Worm (Caenorhabditis elegans) whole organism, L1 larva: Measurements from ENCODE around the gene C07D8.5.

Experiments
- alr-1 ChIP-seq: fragments of 200-800 bp; sonication (Bioruptor generic); optimal IDR thresholded peaks from 2 replicates; lab custom pipeline; 2018; ENCODE audit warnings: borderline replicate concordance, mild to moderate bottlenecking, missing genetic modification characterization, missing compliant biosample characterization
- ceh-88 ChIP-seq: fragments of 200-800 bp; sonication (Bioruptor generic); IDR thresholded peaks from 2 replicates; pipeline ENCODE4 v1.3.6; 2022; ENCODE audit warnings: missing genetic modification characterization, missing compliant biosample characterization
- efl-1 ChIP-seq, 4 experiments: fragments of 150-350 bp; optimal IDR thresholded peaks in 3 of 4; peaks in 1 of 4; 1 replicate in 1 of 4; 2 replicates in 3 of 4; lab custom pipeline; 2014; ENCODE audit warnings: missing biosample characterization in 2 of 4, missing genetic modification characterization in 2 of 4, missing genetic modification reagents in 2 of 4
- egl-13 ChIP-seq: sonication (generic microtip); optimal IDR thresholded peaks from 2 replicates; lab custom pipeline; 2016; ENCODE audit warnings: missing genotype, missing genetic modification reagents, missing genetic modification characterization, missing compliant biosample characterization
- fkh-10 ChIP-seq: sonication (generic microtip); optimal IDR thresholded peaks from 2 replicates; lab custom pipeline; 2017; ENCODE audit warnings: missing biosample characterization, missing genetic modification reagents, missing genetic modification characterization
- hpl-2 ChIP-seq: fragments of 150-350 bp; optimal IDR thresholded peaks from 2 replicates; lab custom pipeline; 2014; ENCODE audit warnings: missing biosample characterization, missing genetic modification reagents, missing genetic modification characterization
- irx-1 ChIP-seq: sonication (generic microtip); optimal IDR thresholded peaks from 2 replicates; lab custom pipeline; 2016; ENCODE audit warnings: missing genetic modification characterization, missing compliant biosample characterization
- jun-1 ChIP-seq: fragments of 150-350 bp; optimal IDR thresholded peaks from 2 replicates; lab custom pipeline; 2014; ENCODE audit warnings: missing biosample characterization, missing genetic modification reagents, missing genetic modification characterization
- lin-13 ChIP-seq: fragments of 150-350 bp; optimal IDR thresholded peaks from 2 replicates; lab custom pipeline; 2014; ENCODE audit warnings: missing biosample characterization, missing genetic modification reagents, missing genetic modification characterization
- lin-15B ChIP-seq: fragments of 150-350 bp; sonication (generic microtip); optimal IDR thresholded peaks from 3 replicates; lab custom pipeline; 2014; ENCODE audit warnings: missing biosample characterization, missing genetic modification characterization
- mab-9 ChIP-seq: fragments of 200-800 bp; sonication (Bioruptor generic); IDR thresholded peaks from 2 replicates; pipeline ENCODE4 v1.3.6; 2022; ENCODE audit warnings: missing genetic modification reagents, missing genetic modification characterization, missing compliant biosample characterization
- mdl-1 ChIP-seq, 2 experiments: fragments of 150-350 bp; optimal IDR thresholded peaks; 2 replicates each; lab custom pipeline; 2014 to 2017; ENCODE audit warnings: missing biosample characterization in 2 of 2, missing genetic modification characterization in 2 of 2, inconsistent platforms in 1 of 2
- mep-1 ChIP-seq: fragments of 150-350 bp; optimal IDR thresholded peaks from 2 replicates; lab custom pipeline; 2014; ENCODE audit warnings: missing biosample characterization, missing genetic modification characterization
- nhr-11 ChIP-seq: fragments of 150-350 bp; optimal IDR thresholded peaks from 2 replicates; lab custom pipeline; 2014; ENCODE audit warnings: missing biosample characterization, missing genetic modification characterization
- nhr-237 ChIP-seq: fragments of 150-350 bp; optimal IDR thresholded peaks from 2 replicates; lab custom pipeline; 2014; ENCODE audit warnings: missing biosample characterization, missing genetic modification characterization
- nhr-84 ChIP-seq: sonication (generic microtip); optimal IDR thresholded peaks from 2 replicates; lab custom pipeline; 2017; ENCODE audit warnings: missing biosample characterization, missing genetic modification characterization
- nhr-90 ChIP-seq: sonication (generic microtip); optimal IDR thresholded peaks from 2 replicates; lab custom pipeline; 2016; ENCODE audit warnings: mild to moderate bottlenecking, missing genetic modification characterization, missing compliant biosample characterization; ENCODE audit not compliant: poor library complexity
- pag-3 ChIP-seq: sonication (generic microtip); optimal IDR thresholded peaks from 2 replicates; lab custom pipeline; 2017; ENCODE audit warnings: missing genetic modification characterization, mild to moderate bottlenecking, missing compliant biosample characterization, antibody characterized with exemption, borderline replicate concordance; ENCODE audit not compliant: insufficient read depth
- unc-130 ChIP-seq: fragments of 150-350 bp; optimal IDR thresholded peaks from 2 replicates; lab custom pipeline; 2017; ENCODE audit warnings: missing biosample characterization, missing genetic modification characterization, inconsistent platforms
- xbp-1 ChIP-seq: sonication (generic microtip); optimal IDR thresholded peaks from 2 replicates; lab custom pipeline; 2016; ENCODE audit warnings: missing genetic modification characterization, missing compliant biosample characterization
- zag-1 ChIP-seq: fragments of 150-350 bp; optimal IDR thresholded peaks from 2 replicates; lab custom pipeline; 2014; ENCODE audit warnings: missing biosample characterization, missing genetic modification characterization
- zip-4 ChIP-seq: fragments of 200-800 bp; sonication (Bioruptor generic); optimal IDR thresholded peaks from 2 replicates; lab custom pipeline; 2018; ENCODE audit warnings: mild to moderate bottlenecking, missing genetic modification characterization, moderate library complexity, missing compliant biosample characterization

The C07D8.5 gene

DNA sequence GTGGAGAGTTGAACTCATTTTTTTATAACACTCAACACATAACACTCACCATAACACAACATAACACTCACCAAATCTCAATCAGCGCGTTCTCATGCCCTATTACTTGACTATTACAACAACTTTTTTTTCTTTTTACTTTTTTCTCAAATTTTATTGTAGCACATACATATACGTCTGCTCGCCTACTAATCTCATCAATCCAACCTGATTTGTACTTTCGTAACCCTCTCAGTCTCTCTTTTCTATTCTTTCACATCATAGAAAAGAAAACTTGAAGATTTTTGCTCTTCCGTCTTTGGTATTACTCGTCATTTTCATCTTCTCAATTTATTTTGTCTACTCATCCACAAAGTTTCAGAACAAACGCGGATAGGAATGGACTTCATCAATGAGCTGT lies 33.1 kb downstream of the C07D8.5 start, which contains the start of gene npr-8:
npr-8 (plus strand) TSS at position 362 of the 400 bp plus-strand sequence.
- TF ChIP-seq mep-1 (tag; lab: Kevin White, UChicago) (no peak), fkh-10 (GFP tag; lab: Kevin White, UChicago) (peak; percentile 53), efl-1 (optimal IDR thresholded peaks at IDR 0.05; lab: Kevin White, UChicago) (no peak), efl-1 (GFP tag; optimal IDR thresholded peaks at IDR 0.05 in 1 of 2; lab: Kevin White, UChicago) (no peak)

DNA sequence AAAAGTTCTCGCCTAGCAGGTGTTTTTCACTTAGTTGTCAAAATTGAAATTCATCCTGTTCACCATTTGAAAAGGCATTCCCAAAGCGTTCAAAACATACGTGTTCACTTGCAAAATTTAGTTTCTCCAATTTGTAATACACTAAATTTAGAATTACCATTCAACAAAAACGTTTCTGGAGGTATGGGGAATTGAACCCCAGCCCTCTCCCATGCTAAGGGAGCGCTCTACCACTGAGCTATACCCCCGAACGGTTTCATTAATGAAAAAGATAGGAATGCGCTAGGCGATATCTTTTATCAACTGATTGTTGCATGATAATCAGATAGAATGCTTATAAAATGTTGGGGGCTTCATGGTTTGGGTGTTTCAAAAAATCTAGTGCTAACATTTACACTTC lies 34.8 kb downstream of the C07D8.5 start:
- TF ChIP-seq egl-13 (tag; lab: Kevin White, UChicago): no peak
- TF ChIP-seq pag-3: no peak
- no peak for TF ChIP-seq nhr-11 (tag; lab: Kevin White, UChicago)
- TF ChIP-seq lin-13 (GFP tag; lab: Kevin White, UChicago): no peak
- no peak for TF ChIP-seq ceh-88
- TF ChIP-seq xbp-1 (tag; lab: Kevin White, UChicago): no peak
- no peak for TF ChIP-seq irx-1 (tag; lab: Kevin White, UChicago)
- TF ChIP-seq nhr-237: no peak
- no peak for TF ChIP-seq jun-1 (tag; lab: Kevin White, UChicago)
- TF ChIP-seq unc-130 (tag; lab: Kevin White, UChicago): no peak
- TF ChIP-seq hpl-2: no peak
- no peak for TF ChIP-seq alr-1 (tag; lab: Kevin White, UChicago)

DNA sequence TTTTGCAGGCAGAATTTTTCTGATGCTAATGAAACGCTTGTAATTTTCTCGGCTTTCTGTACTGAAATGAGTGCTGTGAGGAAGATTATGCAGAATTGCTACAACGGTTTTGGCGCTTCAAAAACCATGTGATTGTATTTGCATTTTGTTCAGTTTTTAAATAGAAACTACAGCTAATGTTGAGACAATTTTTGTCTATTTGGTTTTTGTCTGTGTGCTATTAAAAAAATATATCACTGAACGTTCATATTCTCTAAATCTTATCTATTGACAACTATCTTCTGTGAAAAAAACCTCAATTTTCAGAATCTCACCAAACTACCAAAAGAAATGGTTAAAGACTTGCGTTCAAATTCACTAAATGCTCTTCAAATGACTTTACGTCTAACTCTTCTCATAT lies 46.4 kb downstream of the C07D8.5 start, which contains the start of gene C10A4.6:
C10A4.6 (plus strand) TSS at position 301 of the 400 bp plus-strand sequence.
- no peak for TF ChIP-seq nhr-90 (tag; lab: Kevin White, UChicago)
- no peak for TF ChIP-seq zag-1 (tag; lab: Kevin White, UChicago)
- TF ChIP-seq nhr-84 (tag; lab: Kevin White, UChicago): no peak

- TF ChIP-seq mab-9 (GFP tag; lab: Robert Waterston, UW): no peak
- TF ChIP-seq lin-15B (tag; lab: Kevin White, UChicago): no peak
- no peak for TF ChIP-seq zip-4 (GFP tag; lab: Kevin White, UChicago)
- TF ChIP-seq mdl-1 (tag; optimal IDR thresholded peaks at IDR 0.05; lab: Kevin White, UChicago): no peak
Observed at ce11 chrX:7393167-7393566, 49.3 kb downstream of the C07D8.5 start, which contains the start of gene gad-2. Gene gad-2 (plus strand): TSS chrX:7393467.
